Worm (Caenorhabditis elegans) whole organism, L2 larva: ENCODE data around the gene Y49E10.30.
"Not testable (repeated sequence)": the region's sequence is repeated elsewhere in the genome, so short reads cannot be mapped to it uniquely, and the experiment has no call there.

Experiments
- C34F6.9 ChIP-seq: fragments of 150-350 bp; optimal IDR thresholded peaks from 2 replicates; lab custom pipeline; 2014; ENCODE audit warnings: missing biosample characterization, missing genetic modification characterization
- F13H6.1 ChIP-seq: sonication (generic microtip); optimal IDR thresholded peaks from 2 replicates; lab custom pipeline; 2016; ENCODE audit warnings: missing genetic modification characterization, missing compliant biosample characterization
- R02D3.7 ChIP-seq: fragments of 150-350 bp; optimal IDR thresholded peaks from 2 replicates; lab custom pipeline; 2014; ENCODE audit warnings: missing biosample characterization, missing genetic modification characterization
- Y55F3AM.14 ChIP-seq: fragments of 200-800 bp; sonication (Bioruptor generic); optimal IDR thresholded peaks from 2 replicates; lab custom pipeline; 2018; ENCODE audit warnings: mild to moderate bottlenecking, missing genetic modification characterization, missing compliant biosample characterization
- ZK546.5 ChIP-seq: sonication (generic microtip); optimal IDR thresholded peaks from 2 replicates; lab custom pipeline; 2017; ENCODE audit warnings: missing biosample characterization, missing genetic modification characterization
- alr-1 ChIP-seq: fragments of 150-350 bp; optimal IDR thresholded peaks from 2 replicates; lab custom pipeline; 2014; ENCODE audit warnings: missing biosample characterization, missing genetic modification characterization
- aly-2 ChIP-seq: fragments of 150-350 bp; optimal IDR thresholded peaks from 2 replicates; lab custom pipeline; 2014; ENCODE audit warnings: missing biosample characterization, missing genetic modification characterization
- ama-1 ChIP-seq: fragments of 150-350 bp; optimal IDR thresholded peaks from 2 replicates; lab custom pipeline; 2018; ENCODE audit warnings: inconsistent platforms
- blmp-1 ChIP-seq: sonication (generic microtip); optimal IDR thresholded peaks from 2 replicates; lab custom pipeline; 2017; ENCODE audit warnings: missing genetic modification characterization, mild to moderate bottlenecking, missing compliant biosample characterization, antibody characterized with exemption, moderate library complexity; ENCODE audit not compliant: insufficient read depth
- ceh-16 ChIP-seq: fragments of 150-350 bp; optimal IDR thresholded peaks from 2 replicates; lab custom pipeline; 2014; ENCODE audit warnings: missing biosample characterization, missing genetic modification characterization
- ceh-82 ChIP-seq: fragments of 150-350 bp; optimal IDR thresholded peaks from 2 replicates; lab custom pipeline; 2014; ENCODE audit warnings: missing biosample characterization, missing genetic modification characterization
- crh-2 ChIP-seq: sonication (generic microtip); optimal IDR thresholded peaks from 2 replicates; lab custom pipeline; 2017; ENCODE audit warnings: missing biosample characterization, missing genetic modification characterization
- dmd-4 ChIP-seq: sonication (generic microtip); optimal IDR thresholded peaks from 2 replicates; lab custom pipeline; 2017; ENCODE audit warnings: missing biosample characterization, missing genetic modification characterization
- egl-27 ChIP-seq: sonication (generic microtip); optimal IDR thresholded peaks from 3 replicates; lab custom pipeline; 2017; ENCODE audit warnings: missing biosample characterization, missing genetic modification reagents, missing genetic modification characterization
- elt-1 ChIP-seq: fragments of 150-350 bp; optimal IDR thresholded peaks from 2 replicates; lab custom pipeline; 2014; ENCODE audit warnings: missing biosample characterization, missing genetic modification characterization
- elt-3 ChIP-seq: sonication (generic microtip); optimal IDR thresholded peaks from 2 replicates; lab custom pipeline; 2017; ENCODE audit warnings: missing biosample characterization, missing genetic modification characterization
- fos-1 ChIP-seq: fragments of 150-350 bp; optimal IDR thresholded peaks from 2 replicates; lab custom pipeline; 2014; ENCODE audit warnings: missing biosample characterization, missing genetic modification characterization
- gmeb-1 ChIP-seq: fragments of 150-350 bp; optimal IDR thresholded peaks from 2 replicates; lab custom pipeline; 2014; ENCODE audit warnings: missing biosample characterization, missing genetic modification characterization
- lin-11 ChIP-seq: fragments of 150-350 bp; sonication (generic microtip); optimal IDR thresholded peaks from 2 replicates; lab custom pipeline; 2014; ENCODE audit warnings: missing biosample characterization, missing genetic modification characterization, inconsistent platforms, mixed read lengths
- lin-13 ChIP-seq: fragments of 150-350 bp; optimal IDR thresholded peaks from 2 replicates; lab custom pipeline; 2014; ENCODE audit warnings: missing biosample characterization, missing genetic modification reagents, missing genetic modification characterization
- lin-39 ChIP-seq: fragments of 150-350 bp; optimal IDR thresholded peaks from 2 replicates; lab custom pipeline; 2014; ENCODE audit warnings: missing biosample characterization, missing genetic modification reagents, missing genetic modification characterization
- lsy-2 ChIP-seq, 2 experiments: fragments of 150-350 bp in 1 of 2; sonication (generic microtip) in 1 of 2; optimal IDR thresholded peaks; 2 replicates each; lab custom pipeline; 2014 to 2017; ENCODE audit warnings: missing biosample characterization in 2 of 2, missing genetic modification characterization in 2 of 2
- mab-5 ChIP-seq: fragments of 150-350 bp; optimal IDR thresholded peaks from 2 replicates; lab custom pipeline; 2014; ENCODE audit warnings: missing biosample characterization, missing genetic modification characterization
- mbf-1 ChIP-seq: sonication (generic microtip); optimal IDR thresholded peaks from 2 replicates; lab custom pipeline; 2017; ENCODE audit warnings: missing biosample characterization, missing genetic modification characterization
- mdl-1 ChIP-seq, 2 experiments: fragments of 150-350 bp in 1 of 2; sonication (generic microtip) in 1 of 2; optimal IDR thresholded peaks; 2 replicates each; lab custom pipeline; 2017; ENCODE audit warnings: missing biosample characterization in 2 of 2, missing genetic modification characterization in 2 of 2
- nhr-10 ChIP-seq: sonication (generic microtip); optimal IDR thresholded peaks from 2 replicates; lab custom pipeline; 2017; ENCODE audit warnings: missing biosample characterization, missing genetic modification characterization
- nhr-11 ChIP-seq: fragments of 150-350 bp; optimal IDR thresholded peaks from 2 replicates; lab custom pipeline; 2014; ENCODE audit warnings: missing biosample characterization, missing genetic modification characterization
- nhr-12 ChIP-seq: fragments of 150-350 bp; optimal IDR thresholded peaks from 2 replicates; lab custom pipeline; 2014; ENCODE audit warnings: missing biosample characterization, missing genetic modification characterization
- nhr-129 ChIP-seq: fragments of 150-350 bp; optimal IDR thresholded peaks from 2 replicates; lab custom pipeline; 2014; ENCODE audit warnings: missing biosample characterization, missing genetic modification characterization
- nhr-21 ChIP-seq: fragments of 150-350 bp; optimal IDR thresholded peaks from 2 replicates; lab custom pipeline; 2014; ENCODE audit warnings: missing biosample characterization, missing genetic modification characterization
- nhr-23 ChIP-seq: fragments of 150-350 bp; optimal IDR thresholded peaks from 2 replicates; lab custom pipeline; 2014; ENCODE audit warnings: missing biosample characterization, missing genetic modification reagents, missing genetic modification characterization
- nhr-237 ChIP-seq: fragments of 150-350 bp; optimal IDR thresholded peaks from 2 replicates; lab custom pipeline; 2014; ENCODE audit warnings: missing biosample characterization, missing genetic modification characterization
- nhr-25 ChIP-seq: fragments of 150-350 bp; sonication (generic microtip); optimal IDR thresholded peaks from 3 replicates; lab custom pipeline; 2014; ENCODE audit warnings: missing biosample characterization, missing genetic modification characterization
- nhr-6 ChIP-seq: fragments of 150-350 bp; optimal IDR thresholded peaks from 2 replicates; lab custom pipeline; 2014; ENCODE audit warnings: missing biosample characterization, missing genetic modification characterization
- nhr-77 ChIP-seq: fragments of 150-350 bp; optimal IDR thresholded peaks from 2 replicates; lab custom pipeline; 2014; ENCODE audit warnings: missing biosample characterization, missing genetic modification characterization
- peb-1 ChIP-seq: fragments of 150-350 bp; optimal IDR thresholded peaks from 2 replicates; lab custom pipeline; 2014; ENCODE audit warnings: missing biosample characterization, missing genetic modification characterization
- sem-4 ChIP-seq: fragments of 150-350 bp; optimal IDR thresholded peaks from 2 replicates; lab custom pipeline; 2014; ENCODE audit warnings: missing biosample characterization, missing genetic modification reagents, missing genetic modification characterization
- skn-1 ChIP-seq: sonication (generic microtip); optimal IDR thresholded peaks from 2 replicates; lab custom pipeline; 2017; ENCODE audit warnings: missing biosample characterization, missing genetic modification characterization
- sma-3 ChIP-seq: sonication (generic microtip); optimal IDR thresholded peaks from 2 replicates; lab custom pipeline; 2016; ENCODE audit warnings: missing genetic modification reagents, missing genetic modification characterization, missing compliant biosample characterization
- sma-9 ChIP-seq, 2 experiments: fragments of 150-350 bp in 1 of 2; sonication (generic microtip) in 1 of 2; optimal IDR thresholded peaks; 2 replicates each; lab custom pipeline; 2014 to 2016; ENCODE audit warnings: missing genetic modification characterization in 2 of 2, mild to moderate bottlenecking in 1 of 2, missing biosample characterization in 1 of 2, missing compliant biosample characterization in 1 of 2, missing genetic modification reagents in 1 of 2, moderate library complexity in 1 of 2
- snpc-4 ChIP-seq: fragments of 150-350 bp; optimal IDR thresholded peaks from 2 replicates; lab custom pipeline; 2014; ENCODE audit warnings: missing biosample characterization, missing genetic modification characterization
- unc-39 ChIP-seq: fragments of 150-350 bp; optimal IDR thresholded peaks from 2 replicates; lab custom pipeline; 2014; ENCODE audit warnings: missing biosample characterization, missing genetic modification characterization
- unc-55 ChIP-seq: fragments of 150-350 bp; sonication (generic microtip); optimal IDR thresholded peaks from 3 replicates; lab custom pipeline; 2014; ENCODE audit warnings: missing biosample characterization, missing genetic modification reagents, missing genetic modification characterization
- unc-62 ChIP-seq: fragments of 150-350 bp; optimal IDR thresholded peaks from 2 replicates; lab custom pipeline; 2014; ENCODE audit warnings: missing biosample characterization, missing genetic modification reagents, missing genetic modification characterization
- zag-1 ChIP-seq: fragments of 150-350 bp; optimal IDR thresholded peaks from 2 replicates; lab custom pipeline; 2014; ENCODE audit warnings: missing biosample characterization, missing genetic modification characterization
- ztf-1 ChIP-seq: fragments of 200-800 bp; sonication (Bioruptor generic); conservative IDR thresholded peaks from 2 replicates; pipeline ENCODE4 v1.3.6; 2022; ENCODE audit warnings: missing genetic modification characterization, missing compliant biosample characterization
- ztf-11 ChIP-seq: sonication (generic microtip); optimal IDR thresholded peaks from 2 replicates; lab custom pipeline; 2017; ENCODE audit warnings: missing biosample characterization, missing genetic modification characterization
- ztf-4 ChIP-seq: fragments of 150-350 bp; optimal IDR thresholded peaks from 2 replicates; lab custom pipeline; 2014; ENCODE audit warnings: missing biosample characterization, missing genetic modification characterization

Y49E10.30 gene

DNA sequence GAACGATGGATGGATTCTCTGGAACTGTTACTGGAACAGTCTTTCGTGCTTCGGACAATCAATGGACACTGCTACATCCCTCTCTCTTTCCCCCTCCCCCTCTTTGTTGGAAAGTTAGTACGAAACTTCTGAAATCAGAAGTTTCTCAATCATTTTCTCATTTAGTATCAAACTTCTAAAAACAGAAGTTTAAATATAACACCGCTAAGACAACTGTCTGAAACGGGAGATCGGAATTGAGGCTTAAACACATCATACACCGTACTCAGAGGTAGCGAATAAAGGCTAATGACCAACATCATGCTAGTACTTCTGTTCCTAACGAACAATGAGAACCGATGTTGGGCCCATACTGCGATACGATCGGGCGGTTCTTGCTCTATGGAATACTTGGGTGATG lies at the start of gene Y49E10.30:
TSS of gene Y49E10.30 (plus strand) at position 301 of the 400 bp plus-strand sequence.
- TF ChIP-seq R02D3.7 (tag; lab: Kevin White, UChicago); zag-1 (tag; lab: Kevin White, UChicago); nhr-6: not testable (repeated sequence)

ce11 chrIII:12344940-12345339 lies 41.8 kb upstream of the Y49E10.30 start:
- no peak for TF ChIP-seq unc-55 (GFP tag; lab: Kevin White, UChicago)
- peak in 1 of 2 experiments; percentile 53 for TF ChIP-seq lsy-2 (tag; optimal IDR thresholded peaks at IDR 0.05; lab: Kevin White, UChicago)

- no peak for TF ChIP-seq sma-3 (GFP tag; lab: Kevin White, UChicago)
- TF ChIP-seq mdl-1 (tag; optimal IDR thresholded peaks at IDR 0.05; lab: Kevin White, UChicago): no peak
- TF ChIP-seq snpc-4: no peak
Measured at ce11 chrIII:12349027-12349426, 37.7 kb upstream of the Y49E10.30 start.

- peak; percentile 85 for TF ChIP-seq nhr-25 (tag; lab: Kevin White, UChicago)
- no peak for TF ChIP-seq ama-1 (lab: Kevin White, UChicago)
- TF ChIP-seq sem-4 (tag; lab: Kevin White, UChicago): peak; percentile 94
- no peak for TF ChIP-seq aly-2 (tag; lab: Kevin White, UChicago)
- TF ChIP-seq ztf-4 (tag; lab: Kevin White, UChicago): peak; percentile 26
- TF ChIP-seq C34F6.9 (tag; lab: Kevin White, UChicago): peak; percentile 93
- no peak for TF ChIP-seq nhr-23
- no peak for TF ChIP-seq ceh-16 (tag; lab: Kevin White, UChicago)
- TF ChIP-seq alr-1 (tag; lab: Kevin White, UChicago): no peak
- no peak for TF ChIP-seq Y55F3AM.14 (GFP tag; lab: Kevin White, UChicago)
- TF ChIP-seq dmd-4: no peak
- peak; percentile 11 for TF ChIP-seq blmp-1 (tag; lab: Kevin White, UChicago)
- peak; percentile 61 for TF ChIP-seq nhr-21 (tag; lab: Kevin White, UChicago)
- no peak for TF ChIP-seq unc-62 (GFP tag; lab: Kevin White, UChicago)
- no peak for TF ChIP-seq unc-39
- TF ChIP-seq elt-1: no peak
- TF ChIP-seq F13H6.1 (tag; lab: Kevin White, UChicago): peak; percentile 86
- TF ChIP-seq ZK546.5 (tag; lab: Kevin White, UChicago): peak; percentile 28
- no peak for TF ChIP-seq peb-1 (tag; lab: Kevin White, UChicago)
- no peak for TF ChIP-seq lin-39 (tag; lab: Kevin White, UChicago)
- peak; percentile 32 for TF ChIP-seq nhr-129 (tag; lab: Kevin White, UChicago)
- no peak for TF ChIP-seq nhr-11
- peak; percentile 35 for TF ChIP-seq egl-27 (tag; lab: Kevin White, UChicago)
- peak; percentile 57 for TF ChIP-seq nhr-6
- peak; percentile 49 for TF ChIP-seq mab-5 (tag; lab: Kevin White, UChicago)
- TF ChIP-seq mbf-1 (tag; lab: Kevin White, UChicago): no peak
- TF ChIP-seq ztf-1 (GFP tag; lab: Robert Waterston, UW): no peak
- TF ChIP-seq ceh-82 (tag; lab: Kevin White, UChicago): no peak
- no peak for TF ChIP-seq nhr-10 (tag; lab: Kevin White, UChicago)
- TF ChIP-seq lin-11 (tag; lab: Kevin White, UChicago): peak; percentile 71
- peak in 1 of 2 experiments; percentile 5 for TF ChIP-seq mdl-1 (tag; optimal IDR thresholded peaks at IDR 0.05; lab: Kevin White, UChicago)
- peak; percentile 65 for TF ChIP-seq snpc-4
- no peak for TF ChIP-seq R02D3.7 (tag; lab: Kevin White, UChicago)
- peak; percentile 89 for TF ChIP-seq lin-13 (GFP tag; lab: Kevin White, UChicago)
- peak; percentile 30 for TF ChIP-seq skn-1 (tag; lab: Kevin White, UChicago)
- TF ChIP-seq unc-55 (GFP tag; lab: Kevin White, UChicago): peak; percentile 93
- peak; percentile 87 for TF ChIP-seq sma-9 (GFP tag; optimal IDR thresholded peaks at IDR 0.05; lab: Kevin White, UChicago)
- no peak for TF ChIP-seq sma-9 (tag; optimal IDR thresholded peaks at IDR 0.05; lab: Kevin White, UChicago)
- peak; percentile 78 for TF ChIP-seq crh-2 (tag; lab: Kevin White, UChicago)
- TF ChIP-seq nhr-237: no peak
- TF ChIP-seq elt-3 (tag; lab: Kevin White, UChicago): no peak
- TF ChIP-seq lsy-2 (tag; optimal IDR thresholded peaks at IDR 0.05; lab: Kevin White, UChicago): peak; percentile 75 to 91
- no peak for TF ChIP-seq nhr-77
- no peak for TF ChIP-seq nhr-12 (tag; lab: Kevin White, UChicago)
- peak; percentile 86 for TF ChIP-seq gmeb-1
- peak; percentile 69 for TF ChIP-seq fos-1
- TF ChIP-seq ztf-11 (tag; lab: Kevin White, UChicago): no peak
- no peak for TF ChIP-seq zag-1 (tag; lab: Kevin White, UChicago)
Measured at ce11 chrIII:12351301-12351700, 35.4 kb upstream of the Y49E10.30 start, which contains the start of the genes pph-4.1 and Y75B8A.31. pph-4.1 (minus strand) TSS chrIII:12351336. Y75B8A.31 (plus strand) TSS chrIII:12351642.
